Fruit fly (Drosophila melanogaster): ENCODE measurements around the gene ergic53.

The ergic53 gene

dm6 chr3L:8534386-8535306 lies at the start of gene ergic53 (continued):
- TF ChIP-seq zen2 (GFP tag; IDR thresholded peaks at IDR 0.05; ENCODE audit: partially characterized antibody), result peak; percentile 60; the same call in 2 of the 3 replicates
- peak; percentile 3 for TF ChIP-seq her (GFP tag; optimal IDR thresholded peaks at IDR 0.05)
- TF ChIP-seq Lpt (GFP tag; optimal IDR thresholded peaks at IDR 0.05), result no peak
- no peak for TF ChIP-seq insv (GFP tag; optimal IDR thresholded peaks at IDR 0.05)
- TF ChIP-seq CG7963 (GFP tag; IDR thresholded peaks at IDR 0.05; ENCODE audit: partially characterized antibody), result peak; percentile 73; the same call in 2 of the 3 replicates
- no peak for TF ChIP-seq cwo (GFP tag; optimal IDR thresholded peaks at IDR 0.05)
- TF ChIP-seq CG3281 (GFP tag; optimal IDR thresholded peaks at IDR 0.05), result peak; percentile 19
- no peak for TF ChIP-seq CG17385 (GFP tag; optimal IDR thresholded peaks at IDR 0.05)
- no peak for TF ChIP-seq ems (GFP tag; optimal IDR thresholded peaks at IDR 0.05)
- TF ChIP-seq eyg (GFP tag; optimal IDR thresholded peaks at IDR 0.05), result no peak
- TF ChIP-seq stwl (tag; optimal IDR thresholded peaks at IDR 0.05), result peak; percentile 57
- TF ChIP-seq gsb (GFP tag; IDR thresholded peaks at IDR 0.05), result no peak
- TF ChIP-seq Sox102F (GFP tag; optimal IDR thresholded peaks at IDR 0.05), result no peak
- TF ChIP-seq Abd-B (GFP tag; optimal IDR thresholded peaks at IDR 0.05), result no peak
- TF ChIP-seq CG4424 (GFP tag; optimal IDR thresholded peaks at IDR 0.05), result peak; percentile 9
- TF ChIP-seq hbn (GFP tag; IDR thresholded peaks at IDR 0.05; ENCODE audit: partially characterized antibody), result no peak; the same call in 1 of the 2 replicates
- TF ChIP-seq CG30403 (GFP tag; optimal IDR thresholded peaks at IDR 0.05), result peak; percentile 8
- TF ChIP-seq pan (optimal IDR thresholded peaks at IDR 0.05), result no peak
- peak in 1 of 2 experiments; percentile 18 for TF ChIP-seq pan (GFP tag; optimal IDR thresholded peaks at IDR 0.05 in 1 of 2, IDR thresholded peaks at IDR 0.05 in 1 of 2)
- TF ChIP-seq CG42726 (GFP tag; IDR thresholded peaks at IDR 0.05; ENCODE audit: partially characterized antibody), result peak; percentile 18; the same call in 1 of the 2 replicates
- no peak for TF ChIP-seq tgo (GFP tag; IDR thresholded peaks at IDR 0.05)
- TF ChIP-seq Ptx1 (GFP tag; IDR thresholded peaks at IDR 0.05), result no peak
- no peak for TF ChIP-seq unpg (GFP tag; optimal IDR thresholded peaks at IDR 0.05)
- no peak for TF ChIP-seq pum (GFP tag; optimal IDR thresholded peaks at IDR 0.05)
- no peak for TF ChIP-seq cg (GFP tag; optimal IDR thresholded peaks at IDR 0.05)
- no peak for TF ChIP-seq CG11504 (tag; optimal IDR thresholded peaks at IDR 0.05)
- TF ChIP-seq tna (GFP tag; IDR thresholded peaks at IDR 0.05; ENCODE audit: partially characterized antibody), result peak; percentile 80
- TF ChIP-seq Bteb2 (GFP tag; optimal IDR thresholded peaks at IDR 0.05), result no peak
- TF ChIP-seq Dll (GFP tag; IDR thresholded peaks at IDR 0.05; ENCODE audit: partially characterized antibody), result peak; percentile 78
- TF ChIP-seq mld (GFP tag; IDR thresholded peaks at IDR 0.05; ENCODE audit: partially characterized antibody), result peak; percentile 32; the same call in 2 of the 3 replicates
- TF ChIP-seq H2.0 (GFP tag; IDR thresholded peaks at IDR 0.05), result no peak
- no peak for TF ChIP-seq D (optimal IDR thresholded peaks at IDR 0.05)
- TF ChIP-seq D (GFP tag; optimal IDR thresholded peaks at IDR 0.05), result no peak
- no peak for TF ChIP-seq CG31441 (GFP tag; IDR thresholded peaks at IDR 0.05)
- TF ChIP-seq sd (tag; optimal IDR thresholded peaks at IDR 0.05), result peak; percentile 100
- no peak for TF ChIP-seq Atf-2 (GFP tag; optimal IDR thresholded peaks at IDR 0.05)
- no peak for TF ChIP-seq pho (GFP tag; optimal IDR thresholded peaks at IDR 0.05)
- peak; percentile 72 for TF ChIP-seq YL-1 (GFP tag; optimal IDR thresholded peaks at IDR 0.05)
- no peak for TF ChIP-seq CG6854 (GFP tag; optimal IDR thresholded peaks at IDR 0.05)
- no peak for TF ChIP-seq usp (GFP tag; optimal IDR thresholded peaks at IDR 0.05)
- TF ChIP-seq CG30431 (GFP tag; optimal IDR thresholded peaks at IDR 0.05), result no peak
- TF ChIP-seq CG12236 (GFP tag; optimal IDR thresholded peaks at IDR 0.05), result no peak
- no peak for TF ChIP-seq zfh2 (GFP tag; optimal IDR thresholded peaks at IDR 0.05)
- TF ChIP-seq dimm (GFP tag; IDR thresholded peaks at IDR 0.05), result no peak; the same call in 1 of the 2 replicates
- TF ChIP-seq CG9797 (GFP tag; optimal IDR thresholded peaks at IDR 0.05), result peak; percentile 31
- TF ChIP-seq hkb (optimal IDR thresholded peaks at IDR 0.05), result no peak
- peak; percentile 43; the same call in 1 of the 2 replicates for TF ChIP-seq hkb (GFP tag; IDR thresholded peaks at IDR 0.05)
- TF ChIP-seq mirr (GFP tag; optimal IDR thresholded peaks at IDR 0.05), result no peak
- TF ChIP-seq Bgb (GFP tag; IDR thresholded peaks at IDR 0.05; ENCODE audit: partially characterized antibody), result peak; percentile 77

Measured in whole organism, embryonic.